Fruit fly (Drosophila melanogaster): Measurements from ENCODE around the gene CG32573.
A peak's percentile ranks its signal among the peaks of the same experiment; 100 is the strongest.

CG32573 gene

dm6 chrX:16637106-16637590 lies 14.0 kb upstream of the CG32573 start, which contains the start of gene Rok:
Gene Rok (minus strand): TSS chrX:16637414.
- TF ChIP-seq Smox (GFP tag; optimal IDR thresholded peaks at IDR 0.05) (no peak), fkh (GFP tag; optimal IDR thresholded peaks at IDR 0.05) (peak; percentile 51), CG6163 (GFP tag; IDR thresholded peaks at IDR 0.05) (0 out of 3 replicates have a peak, but pooled peaks have one; percentile 31), ss (GFP tag; optimal IDR thresholded peaks at IDR 0.05) (no peak), CG6808 (GFP tag; optimal IDR thresholded peaks at IDR 0.05) (peak; percentile 8)

dm6 chrX:16637594-16638485 lies 13.3 kb upstream of the CG32573 start, which contains the start of gene RpS19a:
Gene RpS19a (plus strand): TSS chrX:16637894.
- TF ChIP-seq Hr39 (GFP tag; optimal IDR thresholded peaks at IDR 0.05) (peak; percentile 23), esn (GFP tag; optimal IDR thresholded peaks at IDR 0.05) (peak; percentile 79), svp (GFP tag) (peak; percentile 77), dac (GFP tag; optimal IDR thresholded peaks at IDR 0.05) (peak; percentile 43), Eip78C (GFP tag) (peak; percentile 89), Ets96B (tag; optimal IDR thresholded peaks at IDR 0.05) (peak; percentile 17), pdm3 (GFP tag; optimal IDR thresholded peaks at IDR 0.05) (peak; percentile 58), salr (GFP tag; optimal IDR thresholded peaks at IDR 0.05) (peak; percentile 12 to 78), Gug (GFP tag; IDR thresholded peaks at IDR 0.05) (0 out of 2 replicates have a peak, but pooled peaks have one; percentile 10), Smox (GFP tag; optimal IDR thresholded peaks at IDR 0.05) (peak; percentile 61), fkh (GFP tag; optimal IDR thresholded peaks at IDR 0.05) (no peak), CG31627 (GFP tag; optimal IDR thresholded peaks at IDR 0.05) (peak; percentile 1), CG11762 (GFP tag; optimal IDR thresholded peaks at IDR 0.05; ENCODE audit: insufficient read depth) (peak; percentile 32), CG6792 (GFP tag; optimal IDR thresholded peaks at IDR 0.05) (no peak), OdsH (GFP tag; optimal IDR thresholded peaks at IDR 0.05) (peak; percentile 50), CG6808 (GFP tag; optimal IDR thresholded peaks at IDR 0.05) (peak; percentile 72), ss (GFP tag; optimal IDR thresholded peaks at IDR 0.05) (peak; percentile 82 to 85), Hr4 (GFP tag; optimal IDR thresholded peaks at IDR 0.05) (peak; percentile 19), CG11902 (GFP tag; optimal IDR thresholded peaks at IDR 0.05) (no peak), net (GFP tag; optimal IDR thresholded peaks at IDR 0.05) (peak; percentile 73), CG4318 (GFP tag; optimal IDR thresholded peaks at IDR 0.05) (no peak), vri (GFP tag; optimal IDR thresholded peaks at IDR 0.05) (peak; percentile 62), spab (GFP tag; optimal IDR thresholded peaks at IDR 0.05) (peak; percentile 41), lz (GFP tag; optimal IDR thresholded peaks at IDR 0.05) (peak; percentile 71), CG32006 (GFP tag; optimal IDR thresholded peaks at IDR 0.05) (peak; percentile 32), Hr38 (GFP tag; optimal IDR thresholded peaks at IDR 0.05) (no peak), CG34406 (GFP tag; optimal IDR thresholded peaks at IDR 0.05) (peak; percentile 67), CG11294 (GFP tag; IDR thresholded peaks at IDR 0.05) (no peak), CG3032 (tag; optimal IDR thresholded peaks at IDR 0.05) (peak; percentile 14), CG6276 (GFP tag; optimal IDR thresholded peaks at IDR 0.05) (peak; percentile 43), Met (GFP tag; optimal IDR thresholded peaks at IDR 0.05) (peak; percentile 78), Ets21C (GFP tag; optimal IDR thresholded peaks at IDR 0.05) (peak; percentile 3), CG15336 (GFP tag; IDR thresholded peaks at IDR 0.05) (0 out of 2 replicates have a peak, but pooled peaks have one; percentile 22), CG6854 (GFP tag; optimal IDR thresholded peaks at IDR 0.05) (peak; percentile 96), topi (GFP tag; optimal IDR thresholded peaks at IDR 0.05) (peak; percentile 69), Eip75B (GFP tag; optimal IDR thresholded peaks at IDR 0.05) (peak; percentile 52), Sox102F (GFP tag; optimal IDR thresholded peaks at IDR 0.05) (peak; percentile 79), fd59A (GFP tag; optimal IDR thresholded peaks at IDR 0.05) (peak; percentile 36), dsx (GFP tag; optimal IDR thresholded peaks at IDR 0.05; ENCODE audit: poor library complexity, severe bottlenecking) (peak; percentile 48), Eip93F (GFP tag; optimal IDR thresholded peaks at IDR 0.05) (no peak), CG8632 (GFP tag; optimal IDR thresholded peaks at IDR 0.05) (peak; percentile 56), CG16779 (tag; optimal IDR thresholded peaks at IDR 0.05) (peak; percentile 77), CG9139 (GFP tag; optimal IDR thresholded peaks at IDR 0.05) (peak; percentile 82), CG3919 (GFP tag; optimal IDR thresholded peaks at IDR 0.05) (peak; percentile 76), Sox14 (GFP tag; optimal IDR thresholded peaks at IDR 0.05) (peak; percentile 9)

Data from whole organism, prepupa.